Fruit fly (Drosophila melanogaster): ENCODE data around the gene CG34049.

- TF ChIP-seq Hr83 (GFP tag; optimal IDR thresholded peaks at IDR 0.05; ENCODE audit: poor library complexity, severe bottlenecking) (no peak), psq (GFP tag; optimal IDR thresholded peaks at IDR 0.05) (no peak), Dfd (GFP tag; optimal IDR thresholded peaks at IDR 0.05) (no peak), Hnf4 (GFP tag; optimal IDR thresholded peaks at IDR 0.05) (no peak)
Observed at dm6 chr2L:2238151-2238550, 27.0 kb downstream of the CG34049 start, which contains the start of gene Tengl3.

All from whole organism, wandering third instar larva.